Fruit fly (Drosophila melanogaster) whole organism, embryonic: Measurements from ENCODE around the gene dpr20.

ENCODE experiments used
- CG10209 ChIP-seq: fragments of 200-800 bp; sonication (Bioruptor generic); optimal IDR thresholded peaks from 3 replicates; lab custom pipeline; 2017; ENCODE audit warnings: missing biosample characterization, mild to moderate bottlenecking, missing genetic modification characterization, missing genetic modification reagents
- CG10543 ChIP-seq: fragments of 200-800 bp; sonication (Bioruptor generic); optimal IDR thresholded peaks from 3 replicates; lab custom pipeline; 2017; ENCODE audit warnings: missing biosample characterization, mild to moderate bottlenecking, missing genetic modification characterization, moderate library complexity
- CG10979 ChIP-seq: fragments of 200-800 bp; sonication (Bioruptor generic); optimal IDR thresholded peaks from 2 replicates; lab custom pipeline; 2018; ENCODE audit warnings: missing biosample characterization, mild to moderate bottlenecking, missing genetic modification characterization, moderate library complexity
- CG11093 ChIP-seq: fragments of 200-800 bp; sonication (Bioruptor generic); IDR thresholded peaks from 3 replicates; pipeline ENCODE4 v1.3.6; 2022; ENCODE audit warnings: missing biosample characterization, missing genetic modification characterization
- CG11695 ChIP-seq: fragments of 200-800 bp; sonication (Bioruptor generic); IDR thresholded peaks from 3 replicates; pipeline ENCODE4 v1.3.6; 2022; ENCODE audit warnings: missing biosample characterization, missing genetic modification characterization
- CG13287 ChIP-seq: fragments of 200-800 bp; sonication (Bioruptor generic); IDR thresholded peaks from 2 replicates; pipeline ENCODE4 v1.3.6; 2022; ENCODE audit warnings: missing biosample characterization, missing genetic modification characterization; ENCODE audit not compliant: partially characterized antibody
- CG13624 ChIP-seq: fragments of 200-800 bp; sonication (Bioruptor generic); optimal IDR thresholded peaks from 2 replicates; lab custom pipeline; 2016; ENCODE audit warnings: missing biosample characterization, missing genetic modification characterization
- CG13894 ChIP-seq: fragments of 200-800 bp; sonication (Bioruptor generic); optimal IDR thresholded peaks from 3 replicates; lab custom pipeline; 2018; ENCODE audit warnings: missing biosample characterization, mild to moderate bottlenecking, missing genetic modification characterization, moderate library complexity
- CG1647 ChIP-seq: fragments of 200-800 bp; sonication (Bioruptor generic); optimal IDR thresholded peaks from 3 replicates; lab custom pipeline; 2016; ENCODE audit warnings: missing biosample characterization, missing genetic modification characterization
- CG1792 ChIP-seq: fragments of 200-800 bp; sonication (Bioruptor generic); optimal IDR thresholded peaks from 2 replicates; lab custom pipeline; 2016; ENCODE audit warnings: missing biosample characterization, missing genetic modification characterization
- CG3163 ChIP-seq: fragments of 200-800 bp; sonication (Bioruptor generic); optimal IDR thresholded peaks from 3 replicates; lab custom pipeline; 2016; ENCODE audit warnings: missing biosample characterization, missing genetic modification characterization
- CG33213 ChIP-seq: fragments of 200-800 bp; sonication (Bioruptor generic); optimal IDR thresholded peaks from 3 replicates; lab custom pipeline; 2016; ENCODE audit warnings: missing biosample characterization, missing genetic modification characterization
- CG34224 ChIP-seq: fragments of 200-800 bp; sonication (Bioruptor generic); IDR thresholded peaks from 3 replicates; pipeline ENCODE4 v1.3.6; 2022; ENCODE audit warnings: missing biosample characterization, missing genetic modification characterization; ENCODE audit not compliant: partially characterized antibody
- CG34376 ChIP-seq: fragments of 200-800 bp; sonication (Bioruptor generic); optimal IDR thresholded peaks from 2 replicates; lab custom pipeline; 2018; ENCODE audit warnings: missing biosample characterization, mild to moderate bottlenecking, missing genetic modification characterization
- CG42726 ChIP-seq: fragments of 200-800 bp; sonication (Bioruptor generic); IDR thresholded peaks from 2 replicates; pipeline ENCODE4 v1.3.6; 2022; ENCODE audit warnings: missing biosample characterization, missing genetic modification characterization; ENCODE audit not compliant: partially characterized antibody
- CG4328 ChIP-seq: fragments of 200-800 bp; sonication (Bioruptor generic); optimal IDR thresholded peaks from 3 replicates; lab custom pipeline; 2017; ENCODE audit warnings: missing biosample characterization, missing genetic modification reagents, missing genetic modification characterization
- CG4820 ChIP-seq: fragments of 200-800 bp; sonication (Bioruptor generic); optimal IDR thresholded peaks from 3 replicates; lab custom pipeline; 2016; ENCODE audit warnings: missing biosample characterization, missing genetic modification characterization
- CG6654 ChIP-seq: fragments of 200-800 bp; sonication (Bioruptor generic); optimal IDR thresholded peaks from 2 replicates; lab custom pipeline; 2017; ENCODE audit warnings: missing biosample characterization, mild to moderate bottlenecking, missing genetic modification characterization
- CG7357 ChIP-seq: fragments of 200-800 bp; sonication (Bioruptor generic); IDR thresholded peaks from 3 replicates; pipeline ENCODE4 v1.3.6; 2022; ENCODE audit warnings: missing biosample characterization, missing genetic modification characterization
- Dek ChIP-seq: fragments of 200-800 bp; sonication (Bioruptor generic); optimal IDR thresholded peaks from 3 replicates; lab custom pipeline; 2019; ENCODE audit warnings: missing biosample characterization, mild to moderate bottlenecking, missing genetic modification characterization, moderate library complexity
- Dip2 ChIP-seq: fragments of 200-800 bp; sonication (Bioruptor generic); IDR thresholded peaks from 2 replicates; pipeline ENCODE4 v1.3.6; 2022; ENCODE audit warnings: missing biosample characterization, missing genetic modification characterization
- Fer2 ChIP-seq: fragments of 200-800 bp; sonication (Bioruptor generic); optimal IDR thresholded peaks from 2 replicates; lab custom pipeline; 2018; ENCODE audit warnings: missing biosample characterization, mild to moderate bottlenecking, missing genetic modification characterization, moderate library complexity
- H2.0 ChIP-seq: fragments of 200-800 bp; sonication (Bioruptor generic); IDR thresholded peaks from 2 replicates; pipeline ENCODE4 v1.3.6; 2022; ENCODE audit warnings: missing biosample characterization, missing genetic modification characterization
- Hand ChIP-seq: fragments of 200-800 bp; sonication (Bioruptor generic); optimal IDR thresholded peaks from 2 replicates; lab custom pipeline; 2017; ENCODE audit warnings: mild to moderate bottlenecking, missing biosample characterization, missing genetic modification reagents, missing genetic modification characterization
- Opbp ChIP-seq: fragments of 200-800 bp; sonication (Bioruptor generic); IDR thresholded peaks from 3 replicates; pipeline ENCODE4 v1.3.6; 2022; ENCODE audit warnings: missing biosample characterization, missing genetic modification characterization; ENCODE audit not compliant: partially characterized antibody
- PHDP ChIP-seq: fragments of 200-800 bp; sonication (Bioruptor generic); optimal IDR thresholded peaks from 3 replicates; lab custom pipeline; 2018; ENCODE audit warnings: missing biosample characterization, mild to moderate bottlenecking, missing genetic modification characterization, moderate library complexity
- Scr ChIP-seq: fragments of 200-800 bp; sonication (Bioruptor generic); IDR thresholded peaks from 2 replicates; pipeline ENCODE4 v1.3.6; 2022; ENCODE audit warnings: missing biosample characterization, missing genetic modification characterization; ENCODE audit not compliant: partially characterized antibody
- Ssrp ChIP-seq: fragments of 200-800 bp; sonication (Bioruptor generic); optimal IDR thresholded peaks from 2 replicates; lab custom pipeline; 2018; ENCODE audit warnings: missing biosample characterization, mild to moderate bottlenecking, missing genetic modification characterization, moderate library complexity
- YL-1 ChIP-seq: fragments of 200-800 bp; sonication (Bioruptor generic); optimal IDR thresholded peaks from 3 replicates; lab custom pipeline; 2017; ENCODE audit warnings: missing biosample characterization, mild to moderate bottlenecking, missing genetic modification characterization
- chinmo ChIP-seq: fragments of 200-800 bp; sonication (Bioruptor generic); IDR thresholded peaks from 4 replicates; pipeline ENCODE4 v1.3.6; 2022; ENCODE audit warnings: missing biosample characterization, missing genetic modification characterization; ENCODE audit not compliant: partially characterized antibody
- disco-r ChIP-seq: fragments of 200-800 bp; sonication (Bioruptor generic); optimal IDR thresholded peaks from 2 replicates; lab custom pipeline; 2016; ENCODE audit warnings: missing biosample characterization, missing genetic modification characterization
- dmrt11E ChIP-seq: fragments of 200-800 bp; sonication (Bioruptor generic); optimal IDR thresholded peaks from 3 replicates; lab custom pipeline; 2018; ENCODE audit warnings: missing biosample characterization, mild to moderate bottlenecking, missing genetic modification characterization, moderate library complexity
- ewg ChIP-seq: fragments of 200-800 bp; sonication (Bioruptor generic); optimal IDR thresholded peaks from 3 replicates; lab custom pipeline; 2017; ENCODE audit warnings: mild to moderate bottlenecking, missing biosample characterization, missing genetic modification reagents, missing genetic modification characterization
- fd3F ChIP-seq: fragments of 200-800 bp; sonication (Bioruptor generic); optimal IDR thresholded peaks from 2 replicates; lab custom pipeline; 2018; ENCODE audit warnings: missing biosample characterization, mild to moderate bottlenecking, missing genetic modification characterization, moderate library complexity
- ham ChIP-seq: fragments of 200-800 bp; sonication (Bioruptor generic); IDR thresholded peaks from 2 replicates; pipeline ENCODE4 v1.3.6; 2022; ENCODE audit warnings: missing biosample characterization, missing genetic modification characterization
- insv ChIP-seq, 2 experiments: fragments of 200-800 bp; sonication (Bioruptor generic); optimal IDR thresholded peaks; 3 replicates each; lab custom pipeline; 2016 to 2018; ENCODE audit warnings: missing biosample characterization in 2 of 2, missing genetic modification characterization in 2 of 2
- nom ChIP-seq: fragments of 200-800 bp; sonication (Bioruptor generic); optimal IDR thresholded peaks from 2 replicates; lab custom pipeline; 2017; ENCODE audit warnings: missing biosample characterization, missing genetic modification characterization, mild to moderate bottlenecking, moderate library complexity, missing genetic modification reagents
- org-1 ChIP-seq: fragments of 200-800 bp; sonication (Bioruptor generic); optimal IDR thresholded peaks from 2 replicates; lab custom pipeline; 2017; ENCODE audit warnings: missing biosample characterization, missing genetic modification characterization
- prd ChIP-seq, 3 experiments: fragments of >200 bp in 2 of 3; fragments of 200-800 bp in 1 of 3; sonication (Bioruptor generic) in 1 of 3; optimal IDR thresholded peaks in 2 of 3; IDR thresholded peaks in 1 of 3; 2 replicates in 2 of 3; 3 replicates in 1 of 3; pipeline versions ENCODE4 v1.3.6 to Lab custom; 2017 to 2022; ENCODE audit warnings: missing biosample characterization in 1 of 3, missing genetic modification characterization in 1 of 3
- repo ChIP-seq: fragments of 200-800 bp; sonication (Bioruptor generic); optimal IDR thresholded peaks from 2 replicates; lab custom pipeline; 2016; ENCODE audit warnings: missing biosample characterization, missing genetic modification characterization
- ro ChIP-seq: fragments of 200-800 bp; sonication (Bioruptor generic); IDR thresholded peaks from 2 replicates; pipeline ENCODE4 v1.3.6; 2022; ENCODE audit warnings: missing biosample characterization, missing genetic modification characterization
- run ChIP-seq: fragments of 200-800 bp; sonication (Bioruptor generic); optimal IDR thresholded peaks from 3 replicates; lab custom pipeline; 2018; ENCODE audit warnings: missing biosample characterization, mild to moderate bottlenecking, missing genetic modification characterization
- sima ChIP-seq: fragments of 200-800 bp; sonication (Bioruptor generic); optimal IDR thresholded peaks from 2 replicates; lab custom pipeline; 2016; ENCODE audit warnings: missing biosample characterization, missing genetic modification characterization
- sug ChIP-seq: fragments of 200-800 bp; optimal IDR thresholded peaks from 2 replicates; lab custom pipeline; 2019; ENCODE audit warnings: missing biosample characterization, mild to moderate bottlenecking, missing genetic modification characterization, moderate library complexity
- tgo ChIP-seq: fragments of 200-800 bp; sonication (Bioruptor generic); IDR thresholded peaks from 3 replicates; pipeline ENCODE4 v1.3.6; 2022; ENCODE audit warnings: missing biosample characterization, missing genetic modification characterization
- tio ChIP-seq: fragments of 200-800 bp; sonication (Bioruptor generic); optimal IDR thresholded peaks from 2 replicates; lab custom pipeline; 2017; ENCODE audit warnings: missing biosample characterization, missing genetic modification characterization, inconsistent platforms
- trem ChIP-seq: fragments of 200-800 bp; optimal IDR thresholded peaks from 3 replicates; lab custom pipeline; 2019; ENCODE audit warnings: missing biosample characterization, mild to moderate bottlenecking, missing genetic modification characterization, moderate library complexity
- ttk ChIP-seq: fragments of 200-800 bp; sonication (Bioruptor generic); IDR thresholded peaks from 2 replicates; pipeline ENCODE4 v2.1.2; 2022; ENCODE audit warnings: missing biosample characterization, missing genetic modification characterization
- yki ChIP-seq: fragments of >200 bp; optimal IDR thresholded peaks from 3 replicates; lab custom pipeline; 2018

Gene dpr20

dm6 chr3L:819297-819886 lies 37.7 kb downstream of the dpr20 start (continued):
- TF ChIP-seq Scr (GFP tag; lab: Robert Waterston, UW) (no peak), Hand (peak; percentile 53), sug (peak; percentile 70), chinmo (peak; percentile 51; the same call in 1 of the 4 replicates), CG1792 (peak; percentile 82), CG4820 (GFP tag; lab: Kevin White, UChicago) (peak; percentile 86), CG34224 (no peak), Opbp (GFP tag; lab: Robert Waterston, UW) (no peak), CG34376 (GFP tag; lab: Kevin White, UChicago) (peak; percentile 56), CG3163 (GFP tag; lab: Kevin White, UChicago) (peak; percentile 66), insv (GFP tag; optimal IDR thresholded peaks at IDR 0.05; lab: Kevin White, UChicago) (peak in 1 of 2 experiments; percentile 22), Dip2 (peak; percentile 53; the same call in 1 of the 2 replicates), yki (lab: Kevin White, UChicago) (no peak), Ssrp (peak; percentile 83), repo (peak; percentile 84), ewg (GFP tag; lab: Kevin White, UChicago) (peak; percentile 78), tio (GFP tag; lab: Kevin White, UChicago) (peak; percentile 75), ham (GFP tag; lab: Robert Waterston, UW) (peak; percentile 77), CG11093 (GFP tag; lab: Robert Waterston, UW) (peak; percentile 86), prd (optimal IDR thresholded peaks at IDR 0.05; lab: Kevin White, UChicago) (no peak), prd (GFP tag; IDR thresholded peaks at IDR 0.05; lab: Robert Waterston, UW) (peak; percentile 95), tgo (GFP tag; lab: Robert Waterston, UW) (peak; percentile 93), CG13624 (GFP tag; lab: Kevin White, UChicago) (peak; percentile 86), CG10979 (peak; percentile 77), CG42726 (no peak), H2.0 (peak; percentile 93), sima (peak; percentile 54), PHDP (peak; percentile 86), CG1647 (GFP tag; lab: Kevin White, UChicago) (peak; percentile 83), YL-1 (no peak), CG13287 (GFP tag; lab: Robert Waterston, UW) (no peak; the same call in 1 of the 2 replicates), org-1 (GFP tag; lab: Kevin White, UChicago) (peak; percentile 86), disco-r (GFP tag; lab: Kevin White, UChicago) (peak; percentile 82), Dek (tag; lab: Kevin White, UChicago) (peak; percentile 89), CG7357 (GFP tag; lab: Robert Waterston, UW) (peak; percentile 79), nom (GFP tag; lab: Kevin White, UChicago) (no peak), CG33213 (GFP tag; lab: Kevin White, UChicago) (peak; percentile 88), CG4328 (GFP tag; lab: Kevin White, UChicago) (peak; percentile 68), ttk (GFP tag; lab: Robert Waterston, UW) (peak; percentile 95), trem (peak; percentile 16), dmrt11E (peak; percentile 37), CG13894 (peak; percentile 87), ro (GFP tag; lab: Robert Waterston, UW) (peak; percentile 71), CG6654 (GFP tag; lab: Kevin White, UChicago) (peak; percentile 48), CG11695 (GFP tag; lab: Robert Waterston, UW) (peak; percentile 88), CG10209 (GFP tag; lab: Kevin White, UChicago) (peak; percentile 79), Fer2 (tag; lab: Kevin White, UChicago) (peak; percentile 67), CG10543 (GFP tag; lab: Kevin White, UChicago) (peak; percentile 82), fd3F (GFP tag; lab: Kevin White, UChicago) (peak; percentile 80), run (tag; lab: Kevin White, UChicago) (peak; percentile 69)
